Worm (Caenorhabditis elegans) whole organism, L4 larva: ENCODE results near the gene ZC250.5.
"Not testable (repeated sequence)": the region's sequence is repeated elsewhere in the genome, so short reads cannot be mapped to it uniquely, and the experiment has no call there.

Experiments used
- hlh-30 ChIP-seq: sonication (generic microtip); optimal IDR thresholded peaks from 2 replicates; lab custom pipeline; 2017; ENCODE audit warnings: antibody characterized with exemption, mild to moderate bottlenecking, missing genetic modification characterization, missing compliant biosample characterization; ENCODE audit not compliant: insufficient read depth
- lin-15B ChIP-seq: fragments of 150-350 bp; sonication (generic microtip); optimal IDR thresholded peaks from 3 replicates; lab custom pipeline; 2014; ENCODE audit warnings: missing biosample characterization, missing genetic modification characterization
- mdt-29 ChIP-seq: fragments of 200-800 bp; sonication (Bioruptor generic); IDR thresholded peaks from 2 replicates; pipeline ENCODE4 v1.3.6; 2022; ENCODE audit warnings: missing genetic modification reagents, missing genetic modification characterization, missing compliant biosample characterization
- mxl-2 ChIP-seq: fragments of 200-800 bp; sonication (Bioruptor generic); conservative IDR thresholded peaks from 2 replicates; pipeline ENCODE4 v1.3.6; 2022; ENCODE audit warnings: missing genetic modification reagents, missing genetic modification characterization, missing compliant biosample characterization

DNA sequence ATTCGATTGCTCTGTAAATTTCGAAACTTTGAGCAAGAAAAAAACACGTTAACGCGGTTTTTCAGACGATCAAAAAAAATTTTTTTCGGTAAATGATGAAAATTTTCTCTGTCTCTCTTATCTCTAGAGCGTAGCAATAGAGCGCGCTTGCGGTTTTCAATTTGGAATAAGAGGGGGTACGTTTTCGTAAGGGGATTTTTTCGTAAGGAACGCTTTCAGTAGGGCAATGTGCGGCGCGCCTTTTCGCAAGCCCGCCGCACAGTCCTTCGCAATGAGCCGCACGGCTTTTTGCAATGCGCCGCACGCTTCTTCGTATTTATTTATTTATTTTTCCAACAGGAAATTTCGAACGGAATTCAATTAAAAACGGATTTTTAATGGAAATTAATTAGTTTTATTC lies 28.6 kb upstream of the ZC250.5 start, which contains the start of gene F44E7.4:
- peak; percentile 70; the same call in 1 of the 2 replicates for TF ChIP-seq mdt-29 (GFP tag; lab: Robert Waterston, UW)
- TF ChIP-seq hlh-30 (tag; lab: Kevin White, UChicago): peak; percentile 28
- TF ChIP-seq lin-15B (tag; lab: Kevin White, UChicago): not testable (repeated sequence)
- peak; percentile 74 for TF ChIP-seq mxl-2 (GFP tag; lab: Robert Waterston, UW)
